Worm (Caenorhabditis elegans): Measurements from ENCODE around the gene F11C7.2.

F11C7.2 gene

DNA sequence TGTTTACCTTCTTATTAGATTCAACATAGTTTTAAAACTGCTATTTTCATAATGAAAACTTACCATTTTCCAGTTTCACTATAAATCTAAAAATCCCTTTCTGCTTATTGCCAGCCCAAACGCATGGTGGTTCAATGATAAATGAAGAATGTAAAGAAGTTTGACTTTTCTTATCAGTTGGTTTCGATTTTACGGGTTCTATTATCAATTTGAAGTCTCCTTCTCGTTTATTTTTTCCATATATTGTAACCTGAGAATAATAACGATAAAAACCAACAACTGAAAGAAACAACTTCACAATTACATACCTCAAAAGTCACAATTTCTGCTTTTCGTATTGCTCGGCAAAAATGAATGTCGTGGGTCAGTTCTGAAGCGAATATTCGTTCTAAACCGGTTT is 17.6 kb upstream of the F11C7.2 start:
- TF ChIP-seq zip-8 (tag; optimal IDR thresholded peaks at IDR 0.05), result no peak
- no peak for TF ChIP-seq unc-120 (tag; optimal IDR thresholded peaks at IDR 0.05; ENCODE audit: poor library complexity, severe bottlenecking)
- no peak for TF ChIP-seq nhr-237 (tag; optimal IDR thresholded peaks at IDR 0.05)
- TF ChIP-seq bed-3 (GFP tag; optimal IDR thresholded peaks at IDR 0.05), result no peak
- TF ChIP-seq ceh-39 (tag; optimal IDR thresholded peaks at IDR 0.05), result no peak
- no peak for TF ChIP-seq pha-4 (tag; optimal IDR thresholded peaks at IDR 0.05)
- TF ChIP-seq mls-2 (tag; optimal IDR thresholded peaks at IDR 0.05), result no peak
- no peak for TF ChIP-seq lsy-2 (tag; optimal IDR thresholded peaks at IDR 0.05)
- TF ChIP-seq nhr-76 (tag; optimal IDR thresholded peaks at IDR 0.05), result no peak
- TF ChIP-seq blmp-1 (tag; optimal IDR thresholded peaks at IDR 0.05), result no peak
- no peak for TF ChIP-seq snpc-4 (tag; optimal IDR thresholded peaks at IDR 0.05)
- no peak for TF ChIP-seq ceh-83 (GFP tag; optimal IDR thresholded peaks at IDR 0.05)
- no peak for TF ChIP-seq mep-1 (tag; optimal IDR thresholded peaks at IDR 0.05)
- TF ChIP-seq ceh-43 (GFP tag; optimal IDR thresholded peaks at IDR 0.05), result no peak
- TF ChIP-seq ztf-11 (tag; optimal IDR thresholded peaks at IDR 0.05), result no peak
- no peak for TF ChIP-seq unc-62 (GFP tag; optimal IDR thresholded peaks at IDR 0.05)
- no peak for TF ChIP-seq nhr-28 (tag; optimal IDR thresholded peaks at IDR 0.05)
- TF ChIP-seq flh-1 (GFP tag; optimal IDR thresholded peaks at IDR 0.05), result no peak

DNA sequence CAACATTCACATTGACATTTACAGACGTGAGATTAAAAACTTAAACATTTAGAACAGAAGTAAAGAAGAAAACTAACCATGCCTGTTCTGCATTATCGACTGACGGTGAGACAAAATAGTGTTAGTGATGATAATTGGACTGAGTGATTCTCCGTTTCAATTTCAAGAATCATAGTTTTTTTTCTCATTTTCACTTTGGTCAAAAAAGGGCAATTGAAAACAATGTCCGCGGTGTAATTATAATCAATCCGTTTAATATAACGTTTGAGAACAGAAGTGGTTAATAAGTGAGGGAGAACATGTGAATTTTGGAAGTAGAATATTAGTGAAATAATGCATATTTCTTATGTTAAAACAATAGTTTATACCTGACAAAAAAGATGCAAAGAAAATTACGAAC is 16.9 kb upstream of the F11C7.2 start, which contains the start of gene F10D7.10:
Gene F10D7.10 (minus strand): TSS at position 101 of the 400 bp plus-strand sequence.
- no peak for TF ChIP-seq M03D4.4 (tag; optimal IDR thresholded peaks at IDR 0.05)
- TF ChIP-seq mls-2 (tag; optimal IDR thresholded peaks at IDR 0.05), result no peak
- TF ChIP-seq ceh-43 (GFP tag; optimal IDR thresholded peaks at IDR 0.05), result no peak
- no peak for TF ChIP-seq nhr-237 (tag; optimal IDR thresholded peaks at IDR 0.05)

DNA sequence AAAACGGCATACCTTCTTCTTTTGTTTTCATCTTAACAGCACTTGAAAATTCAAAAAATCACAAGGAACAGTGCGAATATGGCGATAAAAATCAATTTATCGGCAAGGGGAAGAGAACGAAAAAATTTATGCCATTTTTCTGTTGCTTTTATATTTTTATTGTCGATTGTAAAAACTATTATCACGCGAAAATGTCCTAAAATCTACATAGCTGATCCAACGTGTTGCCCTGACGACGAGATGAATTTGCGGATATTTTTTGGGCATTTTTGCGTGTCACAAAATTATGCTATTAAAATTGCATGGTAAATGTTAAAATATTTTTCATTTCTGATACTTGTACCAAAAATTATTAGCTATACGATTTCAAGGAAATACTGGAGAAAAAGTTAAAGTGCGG is 14.6 kb upstream of the F11C7.2 start, which contains the start of gene F10D7.4:
Gene F10D7.4 (minus strand): TSS at position 101 of the 400 bp plus-strand sequence.
- TF ChIP-seq ces-1 (GFP tag; optimal IDR thresholded peaks at IDR 0.05) (no peak), nhr-2 (tag; optimal IDR thresholded peaks at IDR 0.05) (no peak), ham-2 (GFP tag; optimal IDR thresholded peaks at IDR 0.05) (no peak), cnd-1 (tag; optimal IDR thresholded peaks at IDR 0.05) (no peak), ceh-39 (tag; optimal IDR thresholded peaks at IDR 0.05) (no peak), sptf-1 (tag; optimal IDR thresholded peaks at IDR 0.05) (no peak), nhr-76 (tag; optimal IDR thresholded peaks at IDR 0.05) (no peak), lsy-2 (tag; optimal IDR thresholded peaks at IDR 0.05) (no peak), zip-8 (tag; optimal IDR thresholded peaks at IDR 0.05) (no peak), ceh-83 (GFP tag; optimal IDR thresholded peaks at IDR 0.05) (no peak), elt-3 (tag; optimal IDR thresholded peaks at IDR 0.05) (no peak), blmp-1 (tag; optimal IDR thresholded peaks at IDR 0.05) (no peak), flh-1 (GFP tag; optimal IDR thresholded peaks at IDR 0.05) (no peak), unc-39 (tag; optimal IDR thresholded peaks at IDR 0.05) (no peak), ztf-11 (tag; optimal IDR thresholded peaks at IDR 0.05) (no peak)

DNA sequence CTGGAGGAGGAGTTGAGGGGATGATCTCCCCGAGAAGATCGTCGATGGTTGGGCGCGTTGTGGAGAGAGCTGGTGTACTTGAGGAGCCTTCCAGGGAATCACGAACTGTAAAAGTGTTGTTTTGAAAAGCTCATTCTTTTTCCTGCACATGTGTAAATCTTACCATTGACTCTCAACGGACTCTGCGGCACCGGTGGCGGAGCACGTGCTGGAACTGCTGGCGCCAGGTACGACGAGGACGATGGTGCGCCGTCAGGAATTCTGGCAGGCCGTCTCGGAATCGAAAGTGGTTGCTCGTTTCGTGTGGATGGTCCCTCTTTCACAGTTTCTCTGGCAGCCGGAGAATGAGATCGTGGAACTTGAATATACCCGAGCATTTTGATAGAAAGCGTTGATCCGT is 12.3 kb upstream of the F11C7.2 start:
- no peak for TF ChIP-seq unc-62 (GFP tag; optimal IDR thresholded peaks at IDR 0.05)
- TF ChIP-seq drap-1 (GFP tag; optimal IDR thresholded peaks at IDR 0.05), result no peak
- TF ChIP-seq ceh-43 (GFP tag; optimal IDR thresholded peaks at IDR 0.05), result no peak
- no peak for TF ChIP-seq flh-1 (GFP tag; optimal IDR thresholded peaks at IDR 0.05)
- TF ChIP-seq lin-13 (tag; optimal IDR thresholded peaks at IDR 0.05), result no peak
- no peak for TF ChIP-seq elt-1 (tag; optimal IDR thresholded peaks at IDR 0.05; ENCODE audit: borderline replicate concordance, insufficient read depth)
- TF ChIP-seq tbx-8 (GFP tag; optimal IDR thresholded peaks at IDR 0.05), result no peak
- TF ChIP-seq zip-8 (tag; optimal IDR thresholded peaks at IDR 0.05), result no peak
- TF ChIP-seq mep-1 (tag; optimal IDR thresholded peaks at IDR 0.05), result no peak
- no peak for TF ChIP-seq blmp-1 (tag; optimal IDR thresholded peaks at IDR 0.05)
- no peak for TF ChIP-seq nhr-2 (tag; optimal IDR thresholded peaks at IDR 0.05)
- no peak for TF ChIP-seq ham-2 (GFP tag; optimal IDR thresholded peaks at IDR 0.05)
- TF ChIP-seq nhr-12 (tag; optimal IDR thresholded peaks at IDR 0.05), result no peak
- TF ChIP-seq lsy-2 (tag; optimal IDR thresholded peaks at IDR 0.05), result no peak
- TF ChIP-seq bed-3 (GFP tag; optimal IDR thresholded peaks at IDR 0.05), result no peak
- TF ChIP-seq ceh-83 (GFP tag; optimal IDR thresholded peaks at IDR 0.05), result no peak
- TF ChIP-seq cnd-1 (tag; optimal IDR thresholded peaks at IDR 0.05), result no peak

DNA sequence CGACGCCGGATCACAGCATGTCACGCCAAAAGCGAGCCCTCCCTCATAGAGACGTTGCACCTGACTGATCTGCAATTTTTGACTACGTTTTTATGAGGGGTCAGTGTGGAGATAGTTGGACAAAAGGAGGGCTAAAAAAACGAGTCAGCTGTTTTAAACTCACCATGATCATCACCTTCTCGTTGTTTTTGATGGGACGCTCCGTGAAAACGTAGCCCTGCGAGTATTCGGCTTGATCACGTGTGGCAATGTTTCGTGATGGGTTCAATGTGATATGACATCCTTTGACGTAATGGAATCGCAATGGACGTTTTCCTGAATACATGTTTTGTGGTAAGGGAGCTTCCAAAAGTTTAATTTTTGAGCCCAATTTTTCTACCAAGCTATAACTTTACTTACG is 11.5 kb upstream of the F11C7.2 start:
- TF ChIP-seq lin-32 (GFP tag; optimal IDR thresholded peaks at IDR 0.05) (no peak), cnd-1 (tag; optimal IDR thresholded peaks at IDR 0.05) (no peak), nhr-12 (tag; optimal IDR thresholded peaks at IDR 0.05) (no peak), elt-1 (tag; optimal IDR thresholded peaks at IDR 0.05; ENCODE audit: borderline replicate concordance, insufficient read depth) (no peak), lin-13 (tag; optimal IDR thresholded peaks at IDR 0.05) (no peak), lsy-2 (tag; optimal IDR thresholded peaks at IDR 0.05) (no peak), snpc-4 (tag; optimal IDR thresholded peaks at IDR 0.05) (no peak), sptf-1 (tag; optimal IDR thresholded peaks at IDR 0.05) (no peak), pha-4 (tag; optimal IDR thresholded peaks at IDR 0.05) (no peak), nhr-2 (tag; optimal IDR thresholded peaks at IDR 0.05) (no peak), ceh-83 (GFP tag; optimal IDR thresholded peaks at IDR 0.05) (no peak), ces-1 (GFP tag; optimal IDR thresholded peaks at IDR 0.05) (no peak), zip-8 (tag; optimal IDR thresholded peaks at IDR 0.05) (no peak), drap-1 (GFP tag; optimal IDR thresholded peaks at IDR 0.05) (no peak)

Measured in whole organism, mixed stage, embryonic.